Worm (Caenorhabditis elegans): ENCODE data around the gene srxa-16.

DNA sequence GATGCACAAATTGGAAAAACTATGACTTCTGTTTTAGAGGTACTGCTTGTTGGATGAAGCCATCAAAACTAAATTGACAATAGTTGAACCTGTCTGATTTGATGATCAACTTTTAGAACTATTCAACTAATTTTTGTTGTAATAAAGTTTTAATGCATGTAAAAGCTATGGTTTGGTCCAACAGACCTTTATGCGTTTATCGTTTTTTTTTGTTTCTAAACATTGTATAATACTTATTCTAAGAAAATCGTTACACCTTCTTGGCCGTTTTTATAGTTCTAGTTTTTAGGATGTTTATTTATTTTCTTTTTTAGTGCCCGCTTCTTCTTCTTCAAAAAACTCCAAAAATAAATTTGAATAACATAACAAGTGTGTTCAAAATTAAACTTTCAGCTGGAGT lies 49.6 kb upstream of the srxa-16 start, which contains the start of gene F10A3.12:
- TF ChIP-seq him-1 (tag; optimal IDR thresholded peaks at IDR 0.05) (no peak), W03F9.2 (tag; optimal IDR thresholded peaks at IDR 0.05) (no peak), dao-5 (tag; optimal IDR thresholded peaks at IDR 0.05) (no peak)
